Worm (Caenorhabditis elegans) whole organism, late embryonic: Measurements from ENCODE around the gene F44G3.7.

Experiments used
- C38D4.7 ChIP-seq: fragments of 200-800 bp; sonication (Bioruptor generic); optimal IDR thresholded peaks from 2 replicates; lab custom pipeline; 2018; ENCODE audit warnings: mild to moderate bottlenecking, missing genetic modification characterization, moderate library complexity, missing compliant biosample characterization
- ceh-34 ChIP-seq: sonication (generic microtip); optimal IDR thresholded peaks from 2 replicates; lab custom pipeline; 2016; ENCODE audit warnings: mild to moderate bottlenecking, missing genetic modification characterization, missing compliant biosample characterization
- ceh-45 ChIP-seq: fragments of 200-800 bp; sonication (Bioruptor generic); IDR thresholded peaks from 2 replicates; pipeline ENCODE4 v1.3.6; 2022; ENCODE audit warnings: missing genetic modification reagents, missing genetic modification characterization, missing compliant biosample characterization
- ceh-48 ChIP-seq: sonication (generic microtip); optimal IDR thresholded peaks from 2 replicates; lab custom pipeline; 2016; ENCODE audit warnings: missing genetic modification characterization, inconsistent platforms, missing compliant biosample characterization
- lin-11 ChIP-seq: fragments of 200-800 bp; sonication (Bioruptor generic); optimal IDR thresholded peaks from 2 replicates; lab custom pipeline; 2018; ENCODE audit warnings: mild to moderate bottlenecking, missing genetic modification characterization, missing compliant biosample characterization
- nfya-1 ChIP-seq: sonication (generic microtip); optimal IDR thresholded peaks from 2 replicates; lab custom pipeline; 2017; ENCODE audit warnings: missing genetic modification characterization, mild to moderate bottlenecking, missing compliant biosample characterization, antibody characterized with exemption, moderate library complexity
- ref-2 ChIP-seq: sonication (generic microtip); optimal IDR thresholded peaks from 2 replicates; lab custom pipeline; 2016; ENCODE audit warnings: missing genetic modification characterization, missing compliant biosample characterization

DNA sequence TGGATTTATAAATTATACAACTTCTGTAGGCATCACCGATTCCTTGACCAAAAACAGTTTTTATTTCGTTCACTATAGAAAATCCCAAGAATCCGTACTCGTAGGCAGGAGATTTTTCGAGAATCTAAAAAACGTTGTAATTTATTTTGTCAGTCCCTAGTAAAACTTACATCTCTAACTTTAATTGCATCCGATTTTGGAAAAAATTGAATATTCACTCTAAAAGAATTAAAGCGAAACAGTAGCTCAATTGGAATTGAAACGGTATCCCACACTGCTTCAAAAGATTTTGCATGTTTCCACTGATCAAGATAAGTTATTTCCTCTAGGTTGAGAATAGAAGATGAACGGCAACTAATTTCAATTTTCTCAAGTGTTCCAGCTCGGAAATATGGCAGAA is 5.7 kb downstream of the F44G3.7 start, which contains the start of gene fbxa-142:
- no peak for TF ChIP-seq ceh-48 (tag; lab: Kevin White, UChicago)
- TF ChIP-seq lin-11 (tag; lab: Kevin White, UChicago), result no peak
- TF ChIP-seq nfya-1 (tag; lab: Kevin White, UChicago), result no peak
- no peak for TF ChIP-seq ref-2 (tag; lab: Kevin White, UChicago)
- no peak for TF ChIP-seq ceh-45 (GFP tag; lab: Robert Waterston, UW)
- TF ChIP-seq C38D4.7 (GFP tag; lab: Kevin White, UChicago), result no peak
- no peak for TF ChIP-seq ceh-34
